Worm (Caenorhabditis elegans): ENCODE measurements around the gene msrp-5.

ce11 chrII:2578216-2578615 is 38.5 kb upstream of the msrp-5 start:
- TF ChIP-seq repo-1 (tag; optimal IDR thresholded peaks at IDR 0.05) (no peak), F22D6.2 (tag; optimal IDR thresholded peaks at IDR 0.05) (no peak), rpc-1 (optimal IDR thresholded peaks at IDR 0.05) (no peak), rpc-1 (tag; optimal IDR thresholded peaks at IDR 0.05) (no peak), fkh-3 (tag; optimal IDR thresholded peaks at IDR 0.05) (no peak), unc-62 (GFP tag; optimal IDR thresholded peaks at IDR 0.05) (no peak), let-526 (GFP tag; IDR thresholded peaks at IDR 0.05) (no peak)
